Worm (Caenorhabditis elegans) whole organism, early embryonic: Measurements from ENCODE around the gene hpo-6.

Experiments
- B0310.2 ChIP-seq: sonication (generic microtip); optimal IDR thresholded peaks from 2 replicates; lab custom pipeline; 2016; ENCODE audit warnings: mild to moderate bottlenecking, missing genetic modification characterization, missing compliant biosample characterization
- aly-1 ChIP-seq: sonication (generic microtip); optimal IDR thresholded peaks from 2 replicates; lab custom pipeline; 2016; ENCODE audit warnings: missing genetic modification characterization, missing compliant biosample characterization
- ama-1 ChIP-seq: fragments of 150-350 bp; optimal IDR thresholded peaks from 2 replicates; lab custom pipeline; 2014
- ceh-13 ChIP-seq: fragments of 200-800 bp; sonication (Bioruptor generic); optimal IDR thresholded peaks from 2 replicates; lab custom pipeline; 2018; ENCODE audit warnings: mild to moderate bottlenecking, missing genetic modification characterization, missing compliant biosample characterization
- ets-7 ChIP-seq: sonication (generic microtip); optimal IDR thresholded peaks from 2 replicates; lab custom pipeline; 2016; ENCODE audit warnings: missing genotype, missing genetic modification characterization, missing compliant biosample characterization
- hmbx-1 ChIP-seq: sonication (generic microtip); optimal IDR thresholded peaks from 2 replicates; lab custom pipeline; 2016; ENCODE audit warnings: mild to moderate bottlenecking, missing genetic modification characterization, missing compliant biosample characterization
- pes-1 ChIP-seq: fragments of 200-800 bp; sonication (Bioruptor generic); IDR thresholded peaks from 2 replicates; pipeline ENCODE4 v1.3.6; 2022; ENCODE audit warnings: missing genetic modification reagents, missing genetic modification characterization, missing compliant biosample characterization
- tbx-11 ChIP-seq: fragments of 200-800 bp; sonication (Bioruptor generic); IDR thresholded peaks from 2 replicates; pipeline ENCODE4 v1.3.6; 2022; ENCODE audit warnings: missing genetic modification characterization, missing compliant biosample characterization

- TF ChIP-seq ets-7 (tag; lab: Kevin White, UChicago), result no peak
- TF ChIP-seq hmbx-1 (tag; lab: Kevin White, UChicago), result no peak
- no peak for TF ChIP-seq ama-1 (lab: Kevin White, UChicago)
- no peak for TF ChIP-seq aly-1 (tag; lab: Kevin White, UChicago)
- TF ChIP-seq pes-1 (GFP tag; lab: Robert Waterston, UW), result no peak
- TF ChIP-seq B0310.2, result no peak
- TF ChIP-seq tbx-11 (GFP tag; lab: Robert Waterston, UW), result no peak
- TF ChIP-seq ceh-13 (GFP tag; lab: Kevin White, UChicago), result no peak
These were observed 6.8 kb upstream of the hpo-6 start, which contains the start of gene C34H4.1 for ce11 chrIV:1555021-1555720.
